Worm (Caenorhabditis elegans): ENCODE measurements around the gene F11A5.16.

F11A5.16 gene

ce11 chrV:16225524-16226116 is 14.9 kb downstream of the F11A5.16 start:
- TF ChIP-seq ztf-29 (GFP tag; IDR thresholded peaks at IDR 0.05), result no peak
- TF ChIP-seq T22C8.4 (GFP tag; IDR thresholded peaks at IDR 0.05), result no peak
- no peak for TF ChIP-seq cog-1 (tag; optimal IDR thresholded peaks at IDR 0.05)
- no peak for TF ChIP-seq ref-1 (GFP tag; conservative IDR thresholded peaks at IDR 0.05)
- no peak for TF ChIP-seq med-1 (GFP tag; optimal IDR thresholded peaks at IDR 0.05; ENCODE audit: insufficient read depth)
- TF ChIP-seq ztf-23 (GFP tag; IDR thresholded peaks at IDR 0.05), result no peak
- TF ChIP-seq klf-2 (GFP tag; conservative IDR thresholded peaks at IDR 0.05), result no peak
- TF ChIP-seq flt-1 (GFP tag; IDR thresholded peaks at IDR 0.05), result no peak
- no peak for TF ChIP-seq tab-1 (GFP tag; IDR thresholded peaks at IDR 0.05)

ce11 chrV:16226581-16226980 is 15.8 kb downstream of the F11A5.16 start, which contains the start of gene F11A5.13:
TSS of gene F11A5.13 (minus strand) at chrV:16226681.
- TF ChIP-seq flt-1 (GFP tag; IDR thresholded peaks at IDR 0.05), result no peak
- no peak for TF ChIP-seq ztf-29 (GFP tag; IDR thresholded peaks at IDR 0.05)
- no peak for TF ChIP-seq ref-1 (GFP tag; conservative IDR thresholded peaks at IDR 0.05)
- TF ChIP-seq med-1 (GFP tag; optimal IDR thresholded peaks at IDR 0.05; ENCODE audit: insufficient read depth), result no peak
- no peak for TF ChIP-seq T22C8.4 (GFP tag; IDR thresholded peaks at IDR 0.05)
- TF ChIP-seq cog-1 (tag; optimal IDR thresholded peaks at IDR 0.05), result no peak
- TF ChIP-seq klf-2 (GFP tag; conservative IDR thresholded peaks at IDR 0.05), result no peak
- TF ChIP-seq ztf-23 (GFP tag; IDR thresholded peaks at IDR 0.05), result no peak
- TF ChIP-seq tab-1 (GFP tag; IDR thresholded peaks at IDR 0.05), result no peak

ce11 chrV:16229439-16229838 is 18.7 kb downstream of the F11A5.16 start:
- TF ChIP-seq klf-2 (GFP tag; conservative IDR thresholded peaks at IDR 0.05), result no peak
- no peak for TF ChIP-seq tab-1 (GFP tag; IDR thresholded peaks at IDR 0.05)
- no peak for TF ChIP-seq ztf-23 (GFP tag; IDR thresholded peaks at IDR 0.05)

- no peak for TF ChIP-seq ztf-23 (GFP tag; IDR thresholded peaks at IDR 0.05)
- TF ChIP-seq flt-1 (GFP tag; IDR thresholded peaks at IDR 0.05), result no peak
- TF ChIP-seq cog-1 (tag; optimal IDR thresholded peaks at IDR 0.05), result no peak
Measured at ce11 chrV:16229896-16230295, 19.1 kb downstream of the F11A5.16 start, which contains the start of the genes F21H7.2 and F21H7.12. TSS of gene F21H7.2 (minus strand) at chrV:16229996. TSS of gene F21H7.12 (plus strand) at chrV:16230165.

ce11 chrV:16232180-16232579 is 21.4 kb downstream of the F11A5.16 start, which contains the start of gene gst-22:
TSS of gene gst-22 (minus strand) at chrV:16232282.
- no peak for TF ChIP-seq med-1 (GFP tag; optimal IDR thresholded peaks at IDR 0.05; ENCODE audit: insufficient read depth)
- no peak for TF ChIP-seq ztf-23 (GFP tag; IDR thresholded peaks at IDR 0.05)
- TF ChIP-seq ref-1 (GFP tag; conservative IDR thresholded peaks at IDR 0.05), result no peak
- no peak for TF ChIP-seq ztf-29 (GFP tag; IDR thresholded peaks at IDR 0.05)
- no peak for TF ChIP-seq T22C8.4 (GFP tag; IDR thresholded peaks at IDR 0.05)
- TF ChIP-seq klf-2 (GFP tag; conservative IDR thresholded peaks at IDR 0.05), result no peak
- no peak for TF ChIP-seq cog-1 (tag; optimal IDR thresholded peaks at IDR 0.05)
- no peak for TF ChIP-seq tab-1 (GFP tag; IDR thresholded peaks at IDR 0.05)
- TF ChIP-seq flt-1 (GFP tag; IDR thresholded peaks at IDR 0.05), result no peak

DNA sequence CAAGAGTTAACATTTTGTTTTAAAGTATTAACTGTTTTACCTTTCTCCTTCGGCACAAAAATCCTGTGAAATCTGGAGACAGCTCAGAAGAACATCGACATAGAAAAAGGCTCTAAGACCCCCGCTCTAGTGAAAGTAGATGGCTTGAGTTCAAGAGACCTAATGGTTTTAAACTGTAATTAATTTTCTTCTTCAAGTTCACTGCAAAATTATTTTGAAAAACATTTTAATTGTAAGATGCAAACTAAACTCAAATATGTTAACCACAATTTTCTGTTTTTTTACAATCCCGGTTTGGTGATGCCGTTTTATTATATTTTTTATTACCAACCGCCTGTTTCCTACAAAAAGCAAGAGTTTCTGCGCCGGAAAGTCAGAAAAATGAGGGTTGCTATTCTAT is 22.9 kb downstream of the F11A5.16 start, which contains the start of gene clec-233:
clec-233 (plus strand) TSS at position 301 of the 400 bp plus-strand sequence.
- no peak for TF ChIP-seq ref-1 (GFP tag; conservative IDR thresholded peaks at IDR 0.05)
- no peak for TF ChIP-seq ztf-23 (GFP tag; IDR thresholded peaks at IDR 0.05)
- TF ChIP-seq flt-1 (GFP tag; IDR thresholded peaks at IDR 0.05), result no peak
- TF ChIP-seq tab-1 (GFP tag; IDR thresholded peaks at IDR 0.05), result no peak
- no peak for TF ChIP-seq klf-2 (GFP tag; conservative IDR thresholded peaks at IDR 0.05)
- no peak for TF ChIP-seq med-1 (GFP tag; optimal IDR thresholded peaks at IDR 0.05; ENCODE audit: insufficient read depth)
- no peak for TF ChIP-seq T22C8.4 (GFP tag; IDR thresholded peaks at IDR 0.05)
- TF ChIP-seq ztf-29 (GFP tag; IDR thresholded peaks at IDR 0.05), result no peak
- TF ChIP-seq cog-1 (tag; optimal IDR thresholded peaks at IDR 0.05), result no peak

DNA sequence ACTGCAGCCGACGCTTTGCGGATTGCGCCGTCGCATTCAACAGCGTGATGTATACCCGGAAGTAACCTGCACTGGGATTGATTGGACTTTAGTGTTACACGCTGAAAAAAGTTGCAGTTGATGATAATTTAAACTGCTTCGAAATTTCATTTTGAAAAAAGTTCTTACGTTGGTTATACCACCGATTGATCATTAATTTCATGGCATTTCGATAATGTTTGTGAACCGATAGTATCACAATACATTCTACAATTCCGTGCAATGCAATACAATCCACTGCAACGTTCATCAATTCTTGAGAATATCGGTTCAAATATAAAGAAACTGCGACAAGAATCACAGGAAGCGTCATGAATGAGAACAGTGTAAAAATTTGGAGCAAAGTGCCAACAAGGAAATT is 24.4 kb downstream of the F11A5.16 start, which contains the start of gene F21H7.3:
F21H7.3 (minus strand) TSS at position 101 of the 400 bp plus-strand sequence.
- TF ChIP-seq med-1 (GFP tag; optimal IDR thresholded peaks at IDR 0.05; ENCODE audit: insufficient read depth) (no peak), T22C8.4 (GFP tag; IDR thresholded peaks at IDR 0.05) (no peak), ztf-23 (GFP tag; IDR thresholded peaks at IDR 0.05) (no peak), tab-1 (GFP tag; IDR thresholded peaks at IDR 0.05) (no peak), ztf-29 (GFP tag; IDR thresholded peaks at IDR 0.05) (no peak), klf-2 (GFP tag; conservative IDR thresholded peaks at IDR 0.05) (no peak), ref-1 (GFP tag; conservative IDR thresholded peaks at IDR 0.05) (no peak), cog-1 (tag; optimal IDR thresholded peaks at IDR 0.05) (no peak), flt-1 (GFP tag; IDR thresholded peaks at IDR 0.05) (no peak)

ce11 chrV:16235647-16236046 is 24.9 kb downstream of the F11A5.16 start, which contains the start of gene srh-98:
TSS of gene srh-98 (minus strand) at chrV:16235747.
- TF ChIP-seq ztf-29 (GFP tag; IDR thresholded peaks at IDR 0.05) (no peak), klf-2 (GFP tag; conservative IDR thresholded peaks at IDR 0.05) (no peak), med-1 (GFP tag; optimal IDR thresholded peaks at IDR 0.05; ENCODE audit: insufficient read depth) (no peak), ztf-23 (GFP tag; IDR thresholded peaks at IDR 0.05) (no peak), tab-1 (GFP tag; IDR thresholded peaks at IDR 0.05) (no peak), flt-1 (GFP tag; IDR thresholded peaks at IDR 0.05) (no peak), T22C8.4 (GFP tag; IDR thresholded peaks at IDR 0.05) (no peak), ref-1 (GFP tag; conservative IDR thresholded peaks at IDR 0.05) (no peak), cog-1 (tag; optimal IDR thresholded peaks at IDR 0.05) (no peak)

DNA sequence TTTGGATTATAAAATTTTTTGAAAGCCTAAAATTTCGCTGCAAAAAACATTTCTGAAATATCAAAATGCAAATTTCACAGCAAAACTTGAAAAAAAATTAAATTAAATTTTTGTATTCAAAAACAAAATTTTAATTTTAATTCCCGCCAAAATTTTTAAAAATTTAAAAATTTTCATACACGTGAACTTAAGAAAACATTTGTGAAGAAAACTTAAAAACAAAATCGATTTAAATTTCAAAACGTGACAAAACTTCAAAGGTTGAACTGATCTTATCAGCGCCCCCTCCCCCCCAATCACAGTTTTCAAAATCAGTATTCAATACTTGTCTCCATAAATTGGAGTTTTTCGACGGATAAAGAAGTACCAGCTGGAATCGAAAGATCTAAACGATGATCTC is 26.5 kb downstream of the F11A5.16 start, which contains the start of gene F21H7.5:
F21H7.5 (plus strand) TSS at position 301 of the 400 bp plus-strand sequence.
- no peak for TF ChIP-seq ztf-23 (GFP tag; IDR thresholded peaks at IDR 0.05)
- no peak for TF ChIP-seq med-1 (GFP tag; optimal IDR thresholded peaks at IDR 0.05; ENCODE audit: insufficient read depth)
- no peak for TF ChIP-seq klf-2 (GFP tag; conservative IDR thresholded peaks at IDR 0.05)
- TF ChIP-seq tab-1 (GFP tag; IDR thresholded peaks at IDR 0.05), result no peak
- no peak for TF ChIP-seq flt-1 (GFP tag; IDR thresholded peaks at IDR 0.05)
- TF ChIP-seq ztf-29 (GFP tag; IDR thresholded peaks at IDR 0.05), result no peak
- TF ChIP-seq cog-1 (tag; optimal IDR thresholded peaks at IDR 0.05), result no peak
- TF ChIP-seq T22C8.4 (GFP tag; IDR thresholded peaks at IDR 0.05), result no peak
- no peak for TF ChIP-seq ref-1 (GFP tag; conservative IDR thresholded peaks at IDR 0.05)

Measured in whole organism, midembryonic.